Worm (Caenorhabditis elegans) whole organism, early embryonic: ENCODE measurements around the gene smim-14.

ENCODE experiments used
- ama-1 ChIP-seq: fragments of 150-350 bp; optimal IDR thresholded peaks from 2 replicates; lab custom pipeline; 2014
- ets-7 ChIP-seq: sonication (generic microtip); optimal IDR thresholded peaks from 2 replicates; lab custom pipeline; 2016; ENCODE audit warnings: missing genotype, missing genetic modification characterization, missing compliant biosample characterization
- hmbx-1 ChIP-seq: sonication (generic microtip); optimal IDR thresholded peaks from 2 replicates; lab custom pipeline; 2016; ENCODE audit warnings: mild to moderate bottlenecking, missing genetic modification characterization, missing compliant biosample characterization
- hnd-1 ChIP-seq: sonication (generic microtip); optimal IDR thresholded peaks from 2 replicates; lab custom pipeline; 2016; ENCODE audit warnings: missing genetic modification characterization, missing compliant biosample characterization
- sea-1 ChIP-seq: fragments of 200-800 bp; sonication (Bioruptor generic); conservative IDR thresholded peaks from 2 replicates; pipeline ENCODE4 v1.3.6; 2022; ENCODE audit warnings: missing genetic modification characterization, missing compliant biosample characterization

DNA sequence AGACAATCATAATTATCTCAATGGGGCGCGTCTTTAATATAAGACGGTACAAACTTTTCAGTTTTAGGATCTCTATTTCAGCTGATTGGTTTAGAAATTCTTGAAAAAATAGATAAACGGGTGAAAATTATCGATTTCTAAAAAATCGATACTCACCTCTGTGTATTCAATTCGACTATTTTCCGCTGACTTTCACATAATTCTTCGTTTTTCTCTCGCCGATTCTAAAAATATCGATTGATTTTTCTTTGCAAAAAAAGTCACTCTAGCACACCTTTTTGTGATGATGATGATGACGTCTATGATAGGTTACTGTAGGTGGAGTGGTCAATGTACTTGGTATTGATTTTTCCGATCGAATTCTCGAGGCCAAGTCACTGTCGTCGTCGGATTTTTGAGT lies 39.8 kb downstream of the smim-14 start:
- TF ChIP-seq ama-1 (lab: Kevin White, UChicago) (no peak), hnd-1 (tag; lab: Kevin White, UChicago) (no peak), sea-1 (GFP tag; lab: Robert Waterston, UW) (no peak), ets-7 (tag; lab: Kevin White, UChicago) (no peak), hmbx-1 (no peak)
